Fruit fly (Drosophila melanogaster): ENCODE data around the gene H15.

Gene H15

DNA sequence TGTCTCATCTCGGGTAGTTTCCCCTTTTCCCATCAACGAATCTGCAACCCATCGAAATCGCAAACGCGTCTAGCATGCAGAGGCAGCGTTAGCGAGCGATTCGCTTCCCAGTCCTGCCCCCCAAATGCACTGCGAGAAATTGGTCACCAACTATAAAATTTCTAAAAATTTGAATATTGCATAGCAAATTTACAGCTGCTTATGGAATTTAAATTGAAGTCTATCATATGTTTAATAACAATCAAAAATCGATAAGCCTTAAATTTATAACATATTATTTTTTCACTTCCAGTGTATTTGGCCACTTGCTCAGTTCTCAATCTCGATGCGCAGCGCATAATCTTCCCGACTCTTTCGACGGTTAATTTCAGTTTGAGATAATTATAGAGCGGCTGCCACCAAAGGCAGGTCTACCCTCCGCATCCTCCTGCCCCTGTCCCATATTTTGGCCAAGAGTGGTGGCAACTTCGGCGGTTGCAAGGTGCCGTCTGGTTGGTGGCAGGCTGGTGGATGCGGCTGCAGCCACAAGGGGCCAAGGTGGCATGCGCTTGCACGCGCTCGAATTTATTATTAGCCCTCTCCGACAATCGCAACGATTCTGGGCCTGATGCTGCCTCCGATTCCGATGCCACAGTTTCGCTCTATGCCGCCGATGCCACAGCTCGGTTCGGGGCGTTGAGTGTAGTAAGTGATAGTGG lies 22.9 kb downstream of the H15 start:
- TF ChIP-seq CG1621 (tag; optimal IDR thresholded peaks at IDR 0.05), result peak; percentile 77
- TF ChIP-seq Ets21C (GFP tag; optimal IDR thresholded peaks at IDR 0.05), result peak; percentile 20
- TF ChIP-seq esn (GFP tag; optimal IDR thresholded peaks at IDR 0.05), result peak; percentile 78
- peak; percentile 81 for TF ChIP-seq Eip75B (GFP tag; optimal IDR thresholded peaks at IDR 0.05)
- TF ChIP-seq cyc (GFP tag; optimal IDR thresholded peaks at IDR 0.05), result peak; percentile 57
- TF ChIP-seq fkh (GFP tag; optimal IDR thresholded peaks at IDR 0.05), result no peak
- peak; percentile 78 for TF ChIP-seq Lpt (GFP tag; optimal IDR thresholded peaks at IDR 0.05)
- TF ChIP-seq CG3919 (GFP tag; optimal IDR thresholded peaks at IDR 0.05), result peak; percentile 88
- TF ChIP-seq fd59A (GFP tag; optimal IDR thresholded peaks at IDR 0.05), result peak; percentile 82
- TF ChIP-seq CG4318 (GFP tag; optimal IDR thresholded peaks at IDR 0.05), result peak; percentile 62
- peak; percentile 70 for TF ChIP-seq lz (GFP tag; optimal IDR thresholded peaks at IDR 0.05)
- no peak for TF ChIP-seq CG6854 (GFP tag; optimal IDR thresholded peaks at IDR 0.05)
- TF ChIP-seq Hr4 (GFP tag; optimal IDR thresholded peaks at IDR 0.05), result peak; percentile 81
- peak; percentile 83 for TF ChIP-seq Gug (GFP tag; IDR thresholded peaks at IDR 0.05)
- TF ChIP-seq CG6163 (GFP tag; IDR thresholded peaks at IDR 0.05), result peak; percentile 94
- TF ChIP-seq CG9139 (GFP tag; optimal IDR thresholded peaks at IDR 0.05), result peak; percentile 69
- peak; percentile 89 for TF ChIP-seq eg (GFP tag; IDR thresholded peaks at IDR 0.05)
- TF ChIP-seq Sox14 (GFP tag; optimal IDR thresholded peaks at IDR 0.05), result peak; percentile 85
- TF ChIP-seq Hr38 (GFP tag; optimal IDR thresholded peaks at IDR 0.05), result no peak
- peak; percentile 87 to 91 for TF ChIP-seq ss (GFP tag; optimal IDR thresholded peaks at IDR 0.05)
- TF ChIP-seq Eip93F (GFP tag; optimal IDR thresholded peaks at IDR 0.05), result no peak
- TF ChIP-seq CG16779 (tag; optimal IDR thresholded peaks at IDR 0.05), result peak; percentile 51
- peak; percentile 84 for TF ChIP-seq achi (GFP tag; optimal IDR thresholded peaks at IDR 0.05)
- peak; percentile 16 for TF ChIP-seq CG11902 (GFP tag; optimal IDR thresholded peaks at IDR 0.05)
- TF ChIP-seq Sox102F (GFP tag; optimal IDR thresholded peaks at IDR 0.05), result peak; percentile 67
- peak; percentile 81 for TF ChIP-seq CG6276 (GFP tag; optimal IDR thresholded peaks at IDR 0.05)
- TF ChIP-seq CG31627 (GFP tag; optimal IDR thresholded peaks at IDR 0.05), result peak; percentile 51
- peak; percentile 32 for TF ChIP-seq CG7368 (GFP tag; optimal IDR thresholded peaks at IDR 0.05)
- peak; percentile 85 for TF ChIP-seq spab (GFP tag; optimal IDR thresholded peaks at IDR 0.05)
- TF ChIP-seq pdm3 (GFP tag; optimal IDR thresholded peaks at IDR 0.05), result peak; percentile 75
- TF ChIP-seq Eip78C (GFP tag), result peak; percentile 96
- peak; percentile 83 for TF ChIP-seq CG10631 (GFP tag; optimal IDR thresholded peaks at IDR 0.05)
- peak; percentile 91 for TF ChIP-seq CG15336 (GFP tag; IDR thresholded peaks at IDR 0.05)
- TF ChIP-seq Hr39 (GFP tag; optimal IDR thresholded peaks at IDR 0.05), result peak; percentile 56
- TF ChIP-seq CG34406 (GFP tag; optimal IDR thresholded peaks at IDR 0.05), result peak; percentile 56
- TF ChIP-seq CG8632 (GFP tag; optimal IDR thresholded peaks at IDR 0.05), result peak; percentile 58
- TF ChIP-seq CG11762 (GFP tag; optimal IDR thresholded peaks at IDR 0.05; ENCODE audit: insufficient read depth), result peak; percentile 62
- TF ChIP-seq CG6808 (GFP tag; optimal IDR thresholded peaks at IDR 0.05), result peak; percentile 89
- TF ChIP-seq CG8119 (GFP tag; IDR thresholded peaks at IDR 0.05), result peak; percentile 88
- peak; percentile 81 for TF ChIP-seq svp (GFP tag)
- peak; percentile 91 for TF ChIP-seq Ets96B (tag; optimal IDR thresholded peaks at IDR 0.05)
- TF ChIP-seq dac (GFP tag; optimal IDR thresholded peaks at IDR 0.05), result peak; percentile 48
- peak; percentile 71 for TF ChIP-seq CG11294 (GFP tag; IDR thresholded peaks at IDR 0.05)
- peak; percentile 70 for TF ChIP-seq net (GFP tag; optimal IDR thresholded peaks at IDR 0.05)
- TF ChIP-seq Met (GFP tag; optimal IDR thresholded peaks at IDR 0.05), result peak; percentile 71
- TF ChIP-seq Sox15 (GFP tag; optimal IDR thresholded peaks at IDR 0.05), result peak; percentile 10
- TF ChIP-seq CG10669 (GFP tag; optimal IDR thresholded peaks at IDR 0.05), result peak; percentile 81
- peak; percentile 72 for TF ChIP-seq CG6792 (GFP tag; optimal IDR thresholded peaks at IDR 0.05)
- peak; percentile 92 for TF ChIP-seq CG3032 (tag; optimal IDR thresholded peaks at IDR 0.05)
- no peak for TF ChIP-seq CG8319 (GFP tag; optimal IDR thresholded peaks at IDR 0.05)
- TF ChIP-seq Blimp-1 (GFP tag; optimal IDR thresholded peaks at IDR 0.05), result peak; percentile 20

Data from whole organism, prepupa.